Fruit fly (Drosophila melanogaster) whole organism, embryonic: ENCODE results near the gene Cpsf100.
A peak's percentile ranks its signal among the peaks of the same experiment; 100 is the strongest.

Experiments
- CG10366 ChIP-seq: fragments of 200-800 bp; sonication (Bioruptor generic); IDR thresholded peaks from 2 replicates; pipeline ENCODE4 v1.3.6; 2022; ENCODE audit warnings: missing biosample characterization, missing genetic modification characterization
- CG10979 ChIP-seq: fragments of 200-800 bp; sonication (Bioruptor generic); optimal IDR thresholded peaks from 2 replicates; lab custom pipeline; 2018; ENCODE audit warnings: missing biosample characterization, mild to moderate bottlenecking, missing genetic modification characterization, moderate library complexity
- CG11247 ChIP-seq: fragments of 200-800 bp; sonication (Bioruptor generic); IDR thresholded peaks from 2 replicates; pipeline ENCODE4 v1.3.6; 2022; ENCODE audit warnings: missing biosample characterization, missing genetic modification characterization
- CG15514 ChIP-seq: fragments of 200-800 bp; sonication (Bioruptor generic); optimal IDR thresholded peaks from 3 replicates; lab custom pipeline; 2017; ENCODE audit warnings: missing biosample characterization, missing genetic modification characterization, mild to moderate bottlenecking, moderate library complexity, missing genetic modification reagents
- CG1647 ChIP-seq: fragments of 200-800 bp; sonication (Bioruptor generic); optimal IDR thresholded peaks from 3 replicates; lab custom pipeline; 2016; ENCODE audit warnings: missing biosample characterization, missing genetic modification characterization
- CG16863 ChIP-seq: fragments of 200-800 bp; sonication (Bioruptor generic); optimal IDR thresholded peaks from 3 replicates; lab custom pipeline; 2016; ENCODE audit warnings: missing biosample characterization, missing genetic modification characterization
- CG17328 ChIP-seq: fragments of 200-800 bp; sonication (Bioruptor generic); IDR thresholded peaks from 2 replicates; pipeline ENCODE4 v1.3.6; 2022; ENCODE audit warnings: missing biosample characterization, missing genetic modification characterization
- CG17361 ChIP-seq: fragments of 200-800 bp; sonication (Bioruptor generic); IDR thresholded peaks from 3 replicates; pipeline ENCODE4 v1.3.6; 2022; ENCODE audit warnings: missing biosample characterization, missing genetic modification characterization
- CG2120 ChIP-seq: fragments of 200-800 bp; sonication (Bioruptor generic); optimal IDR thresholded peaks from 3 replicates; lab custom pipeline; 2016; ENCODE audit warnings: missing biosample characterization, missing genetic modification characterization
- CG2875 ChIP-seq: fragments of 200-800 bp; sonication (Bioruptor generic); optimal IDR thresholded peaks from 2 replicates; lab custom pipeline; 2017; ENCODE audit warnings: missing biosample characterization, mild to moderate bottlenecking, missing genetic modification characterization, missing genetic modification reagents
- CG43689 ChIP-seq: fragments of 200-800 bp; sonication (Bioruptor generic); IDR thresholded peaks from 2 replicates; pipeline ENCODE4 v1.3.6; 2022; ENCODE audit warnings: missing biosample characterization, missing genetic modification characterization
- CG5245 ChIP-seq: fragments of 200-800 bp; sonication (Bioruptor generic); optimal IDR thresholded peaks from 3 replicates; lab custom pipeline; 2016; ENCODE audit warnings: missing biosample characterization, missing genetic modification characterization
- CG7928 ChIP-seq: fragments of 200-800 bp; sonication (Bioruptor generic); optimal IDR thresholded peaks from 2 replicates; lab custom pipeline; 2017; ENCODE audit warnings: missing biosample characterization, mild to moderate bottlenecking, missing genetic modification characterization
- CG8281 ChIP-seq: fragments of 200-800 bp; sonication (Bioruptor generic); optimal IDR thresholded peaks from 2 replicates; lab custom pipeline; 2018; ENCODE audit warnings: missing biosample characterization, mild to moderate bottlenecking, missing genetic modification characterization, moderate library complexity
- CG9215 ChIP-seq: fragments of 200-800 bp; sonication (Bioruptor generic); IDR thresholded peaks from 2 replicates; pipeline ENCODE4 v1.3.6; 2022; ENCODE audit warnings: missing biosample characterization, missing genetic modification characterization
- CHES-1-like ChIP-seq: fragments of 200-800 bp; sonication (Bioruptor generic); optimal IDR thresholded peaks from 2 replicates; lab custom pipeline; 2016; ENCODE audit warnings: missing biosample characterization, missing genetic modification characterization
- Dip2 ChIP-seq: fragments of 200-800 bp; sonication (Bioruptor generic); IDR thresholded peaks from 2 replicates; pipeline ENCODE4 v1.3.6; 2022; ENCODE audit warnings: missing biosample characterization, missing genetic modification characterization
- H2.0 ChIP-seq: fragments of 200-800 bp; sonication (Bioruptor generic); IDR thresholded peaks from 2 replicates; pipeline ENCODE4 v1.3.6; 2022; ENCODE audit warnings: missing biosample characterization, missing genetic modification characterization
- HLH54F ChIP-seq: fragments of 200-800 bp; sonication (Bioruptor generic); optimal IDR thresholded peaks from 3 replicates; lab custom pipeline; 2016; ENCODE audit warnings: missing biosample characterization, missing genetic modification characterization
- Med ChIP-seq: fragments of 200-800 bp; sonication (Bioruptor generic); peaks from one replicate; lab custom pipeline; 2016; ENCODE audit warnings: missing biosample characterization, missing genetic modification characterization, mild to moderate bottlenecking, inconsistent platforms, moderate library complexity
- NC2β ChIP-seq: fragments of 200-800 bp; sonication (Bioruptor generic); optimal IDR thresholded peaks from 2 replicates; lab custom pipeline; 2016; ENCODE audit warnings: missing biosample characterization, missing genetic modification characterization
- NFAT ChIP-seq: fragments of 200-800 bp; sonication (Bioruptor generic); IDR thresholded peaks from 2 replicates; pipeline ENCODE4 v1.3.6; 2022; ENCODE audit warnings: missing biosample characterization, missing genetic modification characterization
- NfI ChIP-seq: fragments of 200-800 bp; sonication (Bioruptor generic); optimal IDR thresholded peaks from 3 replicates; lab custom pipeline; 2018; ENCODE audit warnings: missing biosample characterization, mild to moderate bottlenecking, missing genetic modification characterization, moderate library complexity
- Optix ChIP-seq: fragments of 200-800 bp; sonication (Bioruptor generic); IDR thresholded peaks from 3 replicates; pipeline ENCODE4 v1.3.6; 2022; ENCODE audit warnings: missing biosample characterization, missing genetic modification characterization
- Poxn ChIP-seq: fragments of 200-800 bp; sonication (Bioruptor generic); IDR thresholded peaks from 2 replicates; pipeline ENCODE4 v1.3.6; 2022; ENCODE audit warnings: missing biosample characterization, missing genetic modification characterization
- Sry-β ChIP-seq: fragments of 200-800 bp; sonication (Bioruptor generic); optimal IDR thresholded peaks from 2 replicates; lab custom pipeline; 2018; ENCODE audit warnings: missing biosample characterization, mild to moderate bottlenecking, missing genetic modification characterization, moderate library complexity
- Xbp1 ChIP-seq: fragments of 200-800 bp; sonication (Bioruptor generic); optimal IDR thresholded peaks from 3 replicates; lab custom pipeline; 2016; ENCODE audit warnings: missing biosample characterization, mild to moderate bottlenecking, missing genetic modification characterization
- Xrp1 ChIP-seq: fragments of 200-800 bp; sonication (Bioruptor generic); IDR thresholded peaks from 2 replicates; pipeline ENCODE4 v1.3.6; 2022; ENCODE audit warnings: missing biosample characterization, missing genetic modification characterization
- YL-1 ChIP-seq: fragments of 200-800 bp; sonication (Bioruptor generic); optimal IDR thresholded peaks from 3 replicates; lab custom pipeline; 2017; ENCODE audit warnings: missing biosample characterization, mild to moderate bottlenecking, missing genetic modification characterization
- abd-A ChIP-seq: fragments of 200-800 bp; sonication (Bioruptor generic); optimal IDR thresholded peaks from 3 replicates; lab custom pipeline; 2019; ENCODE audit warnings: missing biosample characterization, mild to moderate bottlenecking, missing genetic modification characterization, moderate library complexity
- bsh ChIP-seq, 2 experiments: fragments of 200-800 bp; sonication (Bioruptor generic); optimal IDR thresholded peaks; 2 replicates each; lab custom pipeline; 2017 to 2018; ENCODE audit warnings: mild to moderate bottlenecking in 2 of 2, missing biosample characterization in 2 of 2, missing genetic modification characterization in 2 of 2, moderate library complexity in 1 of 2
- chinmo ChIP-seq: fragments of 200-800 bp; sonication (Bioruptor generic); IDR thresholded peaks from 4 replicates; pipeline ENCODE4 v1.3.6; 2022; ENCODE audit warnings: missing biosample characterization, missing genetic modification characterization; ENCODE audit not compliant: partially characterized antibody
- crol ChIP-seq: fragments of 200-800 bp; sonication (Bioruptor generic); IDR thresholded peaks from 2 replicates; pipeline ENCODE4 v1.3.6; 2022; ENCODE audit warnings: missing biosample characterization, missing genetic modification characterization
- cwo ChIP-seq: fragments of 200-800 bp; sonication (Bioruptor generic); optimal IDR thresholded peaks from 3 replicates; lab custom pipeline; 2017; ENCODE audit warnings: missing biosample characterization, missing genetic modification characterization, mild to moderate bottlenecking, moderate library complexity, missing genetic modification reagents
- danr ChIP-seq: fragments of 200-800 bp; sonication (Bioruptor generic); IDR thresholded peaks from 2 replicates; pipeline ENCODE4 v1.3.6; 2022; ENCODE audit warnings: missing biosample characterization, missing genetic modification characterization
- dati ChIP-seq: fragments of 200-800 bp; sonication (Bioruptor generic); IDR thresholded peaks from 2 replicates; pipeline ENCODE4 v1.3.6; 2022; ENCODE audit warnings: missing biosample characterization, missing genetic modification characterization
- en ChIP-seq: fragments of 200-800 bp; sonication (Bioruptor generic); optimal IDR thresholded peaks from 2 replicates; lab custom pipeline; 2016; ENCODE audit warnings: missing biosample characterization, missing genetic modification characterization
- eve ChIP-seq, 2 experiments: fragments of >200 bp; optimal IDR thresholded peaks; 2 replicates each; lab custom pipeline; 2017; ENCODE audit warnings: missing biosample characterization in 2 of 2, missing genetic modification characterization in 2 of 2
- fd3F ChIP-seq: fragments of 200-800 bp; sonication (Bioruptor generic); optimal IDR thresholded peaks from 2 replicates; lab custom pipeline; 2018; ENCODE audit warnings: missing biosample characterization, mild to moderate bottlenecking, missing genetic modification characterization, moderate library complexity
- ham ChIP-seq: fragments of 200-800 bp; sonication (Bioruptor generic); IDR thresholded peaks from 2 replicates; pipeline ENCODE4 v1.3.6; 2022; ENCODE audit warnings: missing biosample characterization, missing genetic modification characterization
- hbn ChIP-seq: fragments of 200-800 bp; sonication (Bioruptor generic); IDR thresholded peaks from 2 replicates; pipeline ENCODE4 v1.3.6; 2022; ENCODE audit warnings: missing biosample characterization, missing genetic modification characterization; ENCODE audit not compliant: partially characterized antibody
- phol ChIP-seq: fragments of 200-800 bp; sonication (Bioruptor generic); optimal IDR thresholded peaks from 3 replicates; lab custom pipeline; 2018; ENCODE audit warnings: missing biosample characterization, mild to moderate bottlenecking, missing genetic modification characterization, moderate library complexity
- pros ChIP-seq: fragments of 200-800 bp; sonication (Bioruptor generic); optimal IDR thresholded peaks from 3 replicates; lab custom pipeline; 2019; ENCODE audit warnings: missing biosample characterization, mild to moderate bottlenecking, missing genetic modification characterization, moderate library complexity
- sc ChIP-seq, 3 experiments: fragments of >200 bp in 2 of 3; fragments of 200-800 bp in 1 of 3; sonication (Bioruptor generic) in 1 of 3; optimal IDR thresholded peaks; 2 replicates in 2 of 3; 3 replicates in 1 of 3; lab custom pipeline; 2017; ENCODE audit warnings: mild to moderate bottlenecking in 1 of 3, missing biosample characterization in 1 of 3, missing genetic modification characterization in 1 of 3, missing genetic modification reagents in 1 of 3
- sens-2 ChIP-seq: fragments of 200-800 bp; sonication (Bioruptor generic); IDR thresholded peaks from 2 replicates; pipeline ENCODE4 v1.3.6; 2022; ENCODE audit warnings: missing biosample characterization, missing genetic modification characterization
- sqz ChIP-seq: fragments of 200-800 bp; sonication (Bioruptor generic); optimal IDR thresholded peaks from 3 replicates; lab custom pipeline; 2018; ENCODE audit warnings: missing biosample characterization, mild to moderate bottlenecking, missing genetic modification characterization
- sr ChIP-seq: fragments of 200-800 bp; sonication (Bioruptor generic); IDR thresholded peaks from 3 replicates; pipeline ENCODE4 v1.3.6; 2022; ENCODE audit warnings: missing biosample characterization, missing genetic modification characterization
- stwl ChIP-seq: fragments of 200-800 bp; sonication (Bioruptor generic); optimal IDR thresholded peaks from 3 replicates; lab custom pipeline; 2018; ENCODE audit warnings: missing biosample characterization, mild to moderate bottlenecking, missing genetic modification characterization, moderate library complexity
- zfh1 ChIP-seq: fragments of 200-800 bp; sonication (Bioruptor generic); IDR thresholded peaks from 3 replicates; pipeline ENCODE4 v1.3.6; 2022; ENCODE audit warnings: missing biosample characterization, missing genetic modification characterization

The Cpsf100 gene

DNA sequence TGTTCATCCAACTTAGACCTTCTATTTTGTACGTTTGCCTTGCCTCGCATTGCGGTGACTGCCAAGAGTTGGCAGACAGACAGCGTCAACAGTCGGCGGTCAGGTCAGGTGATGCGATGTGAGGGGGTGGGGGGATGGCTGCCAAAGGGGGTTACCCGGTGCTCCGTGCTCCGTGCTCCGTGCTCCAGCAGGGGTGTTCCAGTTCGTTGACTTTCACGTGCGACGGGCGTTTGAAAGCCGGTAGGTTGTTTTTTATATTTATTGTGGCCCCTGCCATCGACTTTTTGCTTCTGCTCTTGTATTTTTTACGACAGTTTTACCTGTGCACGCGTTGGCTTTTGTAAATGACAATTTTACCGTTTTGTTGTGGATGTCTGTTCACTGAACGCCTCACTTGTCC is 47.7 kb downstream of the Cpsf100 start:
- TF ChIP-seq Med (peak; percentile 44), H2.0 (no peak), hbn (GFP tag; lab: Robert Waterston, UW) (no peak), danr (GFP tag; lab: Robert Waterston, UW) (no peak), NC2β (no peak), stwl (no peak), CHES-1-like (GFP tag; lab: Kevin White, UChicago) (no peak), pros (peak; percentile 12), Dip2 (no peak), CG15514 (GFP tag; lab: Kevin White, UChicago) (no peak), Optix (GFP tag; lab: Robert Waterston, UW) (no peak), NfI (GFP tag; lab: Kevin White, UChicago) (no peak), Poxn (GFP tag; lab: Robert Waterston, UW) (no peak), CG10366 (GFP tag; lab: Robert Waterston, UW) (no peak), sqz (peak; percentile 1), NFAT (GFP tag; lab: Robert Waterston, UW) (no peak), zfh1 (GFP tag; lab: Robert Waterston, UW) (0 out of 3 replicates have a peak, but pooled peaks have one; percentile 9), phol (tag; lab: Kevin White, UChicago) (no peak), CG10979 (no peak), chinmo (GFP tag; lab: Robert Waterston, UW) (0 out of 4 replicates have a peak, but pooled peaks have one; percentile 28), CG2875 (GFP tag; lab: Kevin White, UChicago) (no peak), CG43689 (GFP tag; lab: Robert Waterston, UW) (no peak), crol (GFP tag; lab: Robert Waterston, UW) (peak; percentile 44; the same call in 1 of the 2 replicates), YL-1 (GFP tag; lab: Kevin White, UChicago) (no peak), bsh (GFP tag; optimal IDR thresholded peaks at IDR 0.05; lab: Kevin White, UChicago) (no peak), dati (no peak), fd3F (GFP tag; lab: Kevin White, UChicago) (no peak), CG11247 (GFP tag; lab: Robert Waterston, UW) (no peak), CG17328 (GFP tag; lab: Robert Waterston, UW) (no peak), sc (optimal IDR thresholded peaks at IDR 0.05; lab: Kevin White, UChicago) (no peak), sc (GFP tag; optimal IDR thresholded peaks at IDR 0.05; lab: Kevin White, UChicago) (no peak), HLH54F (GFP tag; lab: Kevin White, UChicago) (no peak), CG9215 (GFP tag; lab: Robert Waterston, UW) (no peak), sens-2 (no peak), CG16863 (no peak), en (GFP tag; lab: Kevin White, UChicago) (no peak), ham (GFP tag; lab: Robert Waterston, UW) (no peak), Xrp1 (no peak), cwo (GFP tag; lab: Kevin White, UChicago) (peak; percentile 72), CG7928 (GFP tag; lab: Kevin White, UChicago) (no peak), sr (GFP tag; lab: Robert Waterston, UW) (no peak), Sry-β (no peak), abd-A (tag; lab: Kevin White, UChicago) (peak; percentile 27), CG5245 (GFP tag; lab: Kevin White, UChicago) (no peak), Xbp1 (GFP tag; lab: Kevin White, UChicago) (no peak), CG17361 (no peak), eve (GFP tag; optimal IDR thresholded peaks at IDR 0.05; lab: Kevin White, UChicago) (no peak), CG1647 (GFP tag; lab: Kevin White, UChicago) (no peak), CG2120 (GFP tag; lab: Kevin White, UChicago) (no peak), CG8281 (tag; lab: Kevin White, UChicago) (no peak)
